3 fruit fly cellular contexts compared by ENCODE assay signal in genomic region chr2L:5804077-5804476, dm6.
A peak's percentile ranks its signal among the peaks of the same experiment; 100 is the strongest.
TF ChIP-seq lines count a peak whose summit lies in the region.

No protein-coding gene starts in this region.

- TF ChIP-seq CTCF in whole organism, embryonic (GFP tag; optimal IDR thresholded peaks at IDR 0.05; lab: Kevin White, UChicago), result peak; percentile 30

TF ChIP-seq in whole organism, embryonic, 481 proteins besides CTCF, POLR2A, EP300 and RAD21 (continues in another document):
- TF ChIP-seq CG2712 (tag; optimal IDR thresholded peaks at IDR 0.05; lab: Kevin White, UChicago), result peak; percentile 30
- TF ChIP-seq crc (GFP tag; optimal IDR thresholded peaks at IDR 0.05; lab: Kevin White, UChicago), result no peak
- no peak for TF ChIP-seq fu2 (GFP tag; optimal IDR thresholded peaks at IDR 0.05; lab: Kevin White, UChicago)
- no peak for TF ChIP-seq eyg (GFP tag; optimal IDR thresholded peaks at IDR 0.05; lab: Kevin White, UChicago)
- TF ChIP-seq row (GFP tag; IDR thresholded peaks at IDR 0.05; lab: Robert Waterston, UW), result no peak
- no peak for TF ChIP-seq gsb (GFP tag; IDR thresholded peaks at IDR 0.05; lab: Robert Waterston, UW)
- TF ChIP-seq Atf-2 (GFP tag; optimal IDR thresholded peaks at IDR 0.05; lab: Kevin White, UChicago), result no peak
- no peak for TF ChIP-seq CG14965 (GFP tag; optimal IDR thresholded peaks at IDR 0.05; lab: Kevin White, UChicago; ENCODE audit: borderline replicate concordance)
- no peak for TF ChIP-seq Rx (GFP tag; IDR thresholded peaks at IDR 0.05; lab: Robert Waterston, UW)
- TF ChIP-seq unc-4 (GFP tag; IDR thresholded peaks at IDR 0.05; lab: Robert Waterston, UW; ENCODE audit: partially characterized antibody), result no peak
- TF ChIP-seq CG11723 (GFP tag; optimal IDR thresholded peaks at IDR 0.05; lab: Kevin White, UChicago), result no peak
- 0 out of 2 replicates have a peak, but pooled peaks have one; percentile 11 for TF ChIP-seq CG17328 (GFP tag; IDR thresholded peaks at IDR 0.05; lab: Robert Waterston, UW)
- TF ChIP-seq corto (GFP tag; optimal IDR thresholded peaks at IDR 0.05; lab: Kevin White, UChicago), result no peak
- TF ChIP-seq C15 (GFP tag; IDR thresholded peaks at IDR 0.05; lab: Robert Waterston, UW), result no peak
- TF ChIP-seq D19A (tag; optimal IDR thresholded peaks at IDR 0.05; lab: Kevin White, UChicago), result no peak
- no peak for TF ChIP-seq CG2889 (GFP tag; IDR thresholded peaks at IDR 0.05; lab: Robert Waterston, UW)
- TF ChIP-seq stwl (tag; optimal IDR thresholded peaks at IDR 0.05; lab: Kevin White, UChicago), result peak; percentile 2
- no peak for TF ChIP-seq H15 (GFP tag; IDR thresholded peaks at IDR 0.05; lab: Robert Waterston, UW)
- no peak for TF ChIP-seq HLHmδ (GFP tag; optimal IDR thresholded peaks at IDR 0.05; lab: Kevin White, UChicago)
- no peak for TF ChIP-seq CG9437 (GFP tag; optimal IDR thresholded peaks at IDR 0.05; lab: Kevin White, UChicago)
- no peak for TF ChIP-seq kay (GFP tag; optimal IDR thresholded peaks at IDR 0.05; lab: Kevin White, UChicago)
- no peak for TF ChIP-seq nom (GFP tag; optimal IDR thresholded peaks at IDR 0.05; lab: Kevin White, UChicago)
- no peak for TF ChIP-seq pfk (GFP tag; optimal IDR thresholded peaks at IDR 0.05; lab: Kevin White, UChicago)
- TF ChIP-seq HLH54F (GFP tag; optimal IDR thresholded peaks at IDR 0.05; lab: Kevin White, UChicago), result no peak
- no peak for TF ChIP-seq Fer2 (tag; optimal IDR thresholded peaks at IDR 0.05; lab: Kevin White, UChicago)
- peak; percentile 32 for TF ChIP-seq Med (GFP tag; lab: Kevin White, UChicago)
- no peak for TF ChIP-seq CG33213 (GFP tag; optimal IDR thresholded peaks at IDR 0.05; lab: Kevin White, UChicago)
- TF ChIP-seq lbe (GFP tag; optimal IDR thresholded peaks at IDR 0.05; lab: Kevin White, UChicago), result peak; percentile 29
- no peak for TF ChIP-seq Max (GFP tag; optimal IDR thresholded peaks at IDR 0.05; lab: Kevin White, UChicago)
- no peak for TF ChIP-seq CG31224 (GFP tag; IDR thresholded peaks at IDR 0.05; lab: Robert Waterston, UW)
- TF ChIP-seq zen2 (GFP tag; IDR thresholded peaks at IDR 0.05; lab: Robert Waterston, UW; ENCODE audit: partially characterized antibody), result no peak
- no peak for TF ChIP-seq CG30431 (GFP tag; optimal IDR thresholded peaks at IDR 0.05; lab: Kevin White, UChicago)

TF ChIP-seq in whole organism, prepupa, 60 proteins besides CTCF, POLR2A, EP300 and RAD21:
- peak; percentile 57 for TF ChIP-seq svp (GFP tag; lab: Kevin White, UChicago)
- no peak for TF ChIP-seq CG6854 (GFP tag; optimal IDR thresholded peaks at IDR 0.05; lab: Kevin White, UChicago)

TF ChIP-seq in whole organism, pupa, 21 proteins besides CTCF, POLR2A, EP300 and RAD21:
- no peak for TF ChIP-seq gl (tag; optimal IDR thresholded peaks at IDR 0.05; lab: Kevin White, UChicago)
- no peak for TF ChIP-seq EcR (GFP tag; optimal IDR thresholded peaks at IDR 0.05; lab: Kevin White, UChicago)
- no peak for TF ChIP-seq CG13204 (GFP tag; optimal IDR thresholded peaks at IDR 0.05; lab: Kevin White, UChicago)
- TF ChIP-seq CG32121 (GFP tag; IDR thresholded peaks at IDR 0.05; lab: Robert Waterston, UW), result no peak
- TF ChIP-seq CG8301 (tag; optimal IDR thresholded peaks at IDR 0.05; lab: Kevin White, UChicago), result peak; percentile 15

Comparison
In these comparisons a context has a peak if more than half of its experiments do, and no peak if none do; other contexts are left out.
1. Of the 7 proteins assayed by ChIP-seq in both whole organism, embryonic and whole organism, prepupa: peak only in whole organism, embryonic: Blimp-1; only in whole organism, prepupa: none; in both: none; in neither: 6.